Fruit fly (Drosophila melanogaster) whole organism, adult: ENCODE data around the gene Slc25A46b.

Source experiments
- CG11617 ChIP-seq: fragments of 200-800 bp; sonication (Bioruptor generic); optimal IDR thresholded peaks from 2 replicates; lab custom pipeline; 2017; ENCODE audit warnings: mild to moderate bottlenecking, missing biosample characterization, missing genetic modification reagents, missing genetic modification characterization
- CG12768 ChIP-seq: fragments of 200-800 bp; sonication (Bioruptor generic); optimal IDR thresholded peaks from 2 replicates; lab custom pipeline; 2017; ENCODE audit warnings: missing biosample characterization, missing genetic modification characterization, mild to moderate bottlenecking, moderate library complexity, missing genetic modification reagents
- CG7045 ChIP-seq: fragments of 200-800 bp; sonication (Bioruptor generic); optimal IDR thresholded peaks from 2 replicates; lab custom pipeline; 2017; ENCODE audit warnings: missing biosample characterization, mild to moderate bottlenecking, missing genetic modification characterization
- Clk ChIP-seq: fragments of 200-800 bp; sonication (Bioruptor generic); optimal IDR thresholded peaks from 2 replicates; lab custom pipeline; 2017; ENCODE audit warnings: missing biosample characterization, missing genetic modification characterization
- Crg-1 ChIP-seq: fragments of 200-800 bp; sonication (Bioruptor generic); optimal IDR thresholded peaks from 2 replicates; lab custom pipeline; 2016; ENCODE audit warnings: missing biosample characterization, missing genetic modification characterization
- Hr96 ChIP-seq: fragments of 200-800 bp; sonication (Bioruptor generic); optimal IDR thresholded peaks from 2 replicates; lab custom pipeline; 2016; ENCODE audit warnings: missing biosample characterization, missing genetic modification characterization
- pad ChIP-seq: fragments of 200-800 bp; sonication (Bioruptor generic); optimal IDR thresholded peaks from 3 replicates; lab custom pipeline; 2017; ENCODE audit warnings: missing biosample characterization, missing genetic modification characterization, mild to moderate bottlenecking, moderate library complexity, missing genetic modification reagents

- TF ChIP-seq Clk (no peak), CG11617 (GFP tag; lab: Kevin White, UChicago) (no peak), Crg-1 (GFP tag; lab: Kevin White, UChicago) (no peak), pad (GFP tag; lab: Kevin White, UChicago) (no peak), CG12768 (GFP tag; lab: Kevin White, UChicago) (no peak), Hr96 (GFP tag; lab: Kevin White, UChicago) (no peak), CG7045 (GFP tag; lab: Kevin White, UChicago) (no peak)
Measured at dm6 chr2L:18112435-18112834, 16.1 kb downstream of the Slc25A46b start.
